Worm (Caenorhabditis elegans): ENCODE data around the gene F43B10.1.

F43B10.1 gene

ce11 chrX:16644889-16645288 lies 17.7 kb downstream of the F43B10.1 start:
- TF ChIP-seq ceh-31 (tag; optimal IDR thresholded peaks at IDR 0.05) (no peak), nhr-232 (tag; optimal IDR thresholded peaks at IDR 0.05) (no peak), hlh-30 (tag; optimal IDR thresholded peaks at IDR 0.05; ENCODE audit: insufficient read depth) (no peak), K09A11.1 (tag; optimal IDR thresholded peaks at IDR 0.05; ENCODE audit: insufficient read depth) (no peak), ceh-18 (tag; optimal IDR thresholded peaks at IDR 0.05) (no peak), pha-4 (tag; optimal IDR thresholded peaks at IDR 0.05) (no peak), pax-1 (tag; optimal IDR thresholded peaks at IDR 0.05) (no peak)

DNA sequence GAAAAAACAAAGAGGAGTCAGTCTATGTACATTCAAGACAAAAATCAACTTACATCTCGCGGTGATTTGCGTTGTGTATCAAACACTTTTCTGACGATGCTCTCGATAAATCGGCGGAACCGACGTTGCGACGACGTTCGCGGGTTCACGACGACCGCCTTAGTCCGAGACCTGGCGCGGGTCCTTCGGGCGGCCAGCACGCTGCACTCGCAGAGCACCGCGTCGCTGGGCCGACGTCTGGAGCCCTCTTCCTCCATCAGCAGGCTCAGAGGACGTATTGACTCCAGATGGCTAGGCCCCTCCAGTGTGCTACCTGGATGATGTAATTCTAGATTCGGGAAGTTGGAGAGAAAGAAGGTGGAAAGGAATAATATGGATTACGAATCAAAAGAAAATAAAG lies 19.4 kb downstream of the F43B10.1 start:
- TF ChIP-seq ceh-30 (tag; optimal IDR thresholded peaks at IDR 0.05) (no peak), C38D4.7 (GFP tag; optimal IDR thresholded peaks at IDR 0.05) (no peak), ceh-6 (GFP tag; optimal IDR thresholded peaks at IDR 0.05) (no peak), mec-3 (tag; optimal IDR thresholded peaks at IDR 0.05; ENCODE audit: borderline replicate concordance) (no peak), ztf-16 (tag; optimal IDR thresholded peaks at IDR 0.05) (no peak), unc-3 (GFP tag; conservative IDR thresholded peaks at IDR 0.05) (no peak), unc-3 (tag; optimal IDR thresholded peaks at IDR 0.05) (no peak), ceh-14 (tag; optimal IDR thresholded peaks at IDR 0.05) (no peak), tbx-2 (tag; optimal IDR thresholded peaks at IDR 0.05) (no peak), ama-1 (optimal IDR thresholded peaks at IDR 0.05) (no peak), dve-1 (tag; optimal IDR thresholded peaks at IDR 0.05) (no peak), madf-2 (tag; optimal IDR thresholded peaks at IDR 0.05) (no peak)

DNA sequence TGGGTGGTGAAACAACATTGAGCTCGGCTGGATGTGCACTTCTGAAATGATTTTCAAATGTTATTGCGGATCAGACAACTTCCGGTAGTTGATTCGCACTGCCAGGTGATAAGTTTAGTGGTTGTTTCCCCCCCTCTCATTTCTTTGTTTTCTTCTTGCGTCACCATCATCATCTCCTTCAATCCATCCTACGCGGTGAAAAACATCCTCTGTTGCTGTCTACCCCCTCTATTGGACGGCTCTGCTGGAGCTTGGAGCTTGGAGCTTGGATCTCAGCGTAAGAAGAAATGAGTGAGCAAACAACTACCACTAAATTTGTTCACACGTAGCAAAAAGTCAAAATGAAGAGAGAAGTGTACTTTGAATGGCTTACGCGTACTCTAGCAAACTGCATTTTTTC lies 20.9 kb downstream of the F43B10.1 start:
- peak; percentile 12 for TF ChIP-seq nfya-1 (tag; optimal IDR thresholded peaks at IDR 0.05)
- TF ChIP-seq ceh-31 (tag; optimal IDR thresholded peaks at IDR 0.05) = no peak
- TF ChIP-seq hlh-30 (tag; optimal IDR thresholded peaks at IDR 0.05; ENCODE audit: insufficient read depth) = no peak
- TF ChIP-seq pqm-1 (tag; optimal IDR thresholded peaks at IDR 0.05) = no peak

DNA sequence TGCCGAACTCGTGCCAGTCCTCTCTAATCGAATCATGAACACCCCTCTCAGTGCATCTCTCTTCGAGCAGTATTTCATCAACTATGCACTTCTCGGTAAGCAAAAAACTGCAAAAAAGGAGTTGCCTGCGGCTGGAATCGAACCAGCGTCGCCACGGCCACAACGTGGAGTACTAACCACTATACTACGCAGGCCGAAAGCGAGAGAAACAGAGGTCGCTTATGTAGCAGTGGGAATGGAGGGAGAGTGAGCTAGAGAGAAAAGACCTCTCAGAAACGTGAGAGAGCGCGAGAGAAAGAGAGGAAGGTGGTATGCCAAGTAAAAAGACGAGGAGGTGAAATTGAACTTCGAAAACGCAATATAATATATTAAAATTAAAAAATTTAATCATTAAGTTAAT lies 27.9 kb downstream of the F43B10.1 start:
- peak; percentile 88 for TF ChIP-seq ref-2 (tag; optimal IDR thresholded peaks at IDR 0.05)
- TF ChIP-seq Y22D7AL.16 (tag; optimal IDR thresholded peaks at IDR 0.05) = peak; percentile 83
- peak; percentile 95 for TF ChIP-seq ceh-34 (tag; optimal IDR thresholded peaks at IDR 0.05)
- TF ChIP-seq C38D4.7 (GFP tag; optimal IDR thresholded peaks at IDR 0.05) = peak; percentile 87
- TF ChIP-seq ceh-18 (tag; optimal IDR thresholded peaks at IDR 0.05) = peak; percentile 86
- peak; percentile 42 for TF ChIP-seq ets-4 (tag; optimal IDR thresholded peaks at IDR 0.05)
- peak; percentile 90 for TF ChIP-seq dmd-4 (tag; optimal IDR thresholded peaks at IDR 0.05; ENCODE audit: borderline replicate concordance)
- peak; percentile 69 for TF ChIP-seq ceh-24 (tag; optimal IDR thresholded peaks at IDR 0.05)
- peak; percentile 90 for TF ChIP-seq npax-4 (tag; optimal IDR thresholded peaks at IDR 0.05)
- TF ChIP-seq ceh-19 (GFP tag; optimal IDR thresholded peaks at IDR 0.05) = peak; percentile 95
- peak; percentile 58 for TF ChIP-seq tbx-7 (tag; optimal IDR thresholded peaks at IDR 0.05)
- peak; percentile 83 for TF ChIP-seq ceh-48 (tag; optimal IDR thresholded peaks at IDR 0.05)
- TF ChIP-seq hlh-15 (tag; optimal IDR thresholded peaks at IDR 0.05) = peak; percentile 85
- TF ChIP-seq pha-2 (tag; optimal IDR thresholded peaks at IDR 0.05) = peak; percentile 91
- no peak for TF ChIP-seq nhr-11 (tag; optimal IDR thresholded peaks at IDR 0.05)
- peak; percentile 67 for TF ChIP-seq odd-2 (tag; optimal IDR thresholded peaks at IDR 0.05)
- peak; percentile 83 for TF ChIP-seq fkh-6 (tag; optimal IDR thresholded peaks at IDR 0.05)
- TF ChIP-seq ttx-3 (tag; optimal IDR thresholded peaks at IDR 0.05) = peak; percentile 90
- peak; percentile 88 for TF ChIP-seq ceh-31 (tag; optimal IDR thresholded peaks at IDR 0.05)
- TF ChIP-seq K09A11.1 (tag; optimal IDR thresholded peaks at IDR 0.05; ENCODE audit: insufficient read depth) = peak; percentile 80
- no peak for TF ChIP-seq ceh-30 (tag; optimal IDR thresholded peaks at IDR 0.05)
- peak; percentile 89 for TF ChIP-seq fax-1 (tag; optimal IDR thresholded peaks at IDR 0.05)
- TF ChIP-seq sox-4 (tag; optimal IDR thresholded peaks at IDR 0.05) = peak; percentile 95
- peak; percentile 90 for TF ChIP-seq madf-2 (tag; optimal IDR thresholded peaks at IDR 0.05)
- TF ChIP-seq pag-3 (tag; optimal IDR thresholded peaks at IDR 0.05; ENCODE audit: borderline replicate concordance) = peak; percentile 59
- peak; percentile 66 for TF ChIP-seq unc-42 (tag; optimal IDR thresholded peaks at IDR 0.05)
- TF ChIP-seq pha-4 (tag; optimal IDR thresholded peaks at IDR 0.05) = no peak
- peak; percentile 82 for TF ChIP-seq C08G9.2 (tag; optimal IDR thresholded peaks at IDR 0.05)
- TF ChIP-seq unc-86 (tag; optimal IDR thresholded peaks at IDR 0.05) = peak; percentile 91
- peak; percentile 73 for TF ChIP-seq ahr-1 (tag; optimal IDR thresholded peaks at IDR 0.05)
- peak; percentile 76 for TF ChIP-seq ceh-9 (tag; optimal IDR thresholded peaks at IDR 0.05)
- TF ChIP-seq sdc-2 (tag; optimal IDR thresholded peaks at IDR 0.05) = peak; percentile 95
- TF ChIP-seq unc-55 (GFP tag; optimal IDR thresholded peaks at IDR 0.05) = peak; percentile 33
- TF ChIP-seq tbx-2 (tag; optimal IDR thresholded peaks at IDR 0.05) = peak; percentile 93

All from whole organism, late embryonic.